Fruit fly (Drosophila melanogaster): ENCODE measurements around the gene NimC4.

The NimC4 gene

DNA sequence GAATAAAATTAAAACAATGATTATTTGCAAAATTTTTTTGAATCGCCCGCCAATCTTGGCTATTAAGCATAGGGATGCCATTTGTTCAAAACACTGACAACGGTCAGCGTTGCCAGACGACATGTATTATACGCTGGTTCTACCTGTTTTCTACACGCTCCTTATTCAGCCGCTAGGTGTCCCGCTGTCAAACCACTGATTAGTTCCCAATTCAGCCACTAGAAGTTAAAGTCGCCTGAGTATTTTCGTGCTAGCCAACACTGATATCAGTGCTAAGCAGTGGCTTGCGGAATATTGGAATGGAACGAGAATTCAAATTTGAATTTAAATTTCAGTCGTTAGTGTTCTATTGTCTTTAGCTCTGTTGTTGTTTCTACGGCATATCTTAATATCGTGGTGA, 47.2 kb downstream of the NimC4 start (continued):
- TF ChIP-seq HLHmδ (GFP tag; optimal IDR thresholded peaks at IDR 0.05) (no peak), CG17802 (tag; optimal IDR thresholded peaks at IDR 0.05) (peak; percentile 10), CG11247 (GFP tag; IDR thresholded peaks at IDR 0.05) (no peak), TFAM (GFP tag; optimal IDR thresholded peaks at IDR 0.05) (no peak), CG11695 (GFP tag; IDR thresholded peaks at IDR 0.05) (no peak), cas (GFP tag; IDR thresholded peaks at IDR 0.05) (no peak; the same call in 1 of the 2 replicates), H15 (GFP tag; IDR thresholded peaks at IDR 0.05) (no peak; the same call in 2 of the 3 replicates), nmo (GFP tag; optimal IDR thresholded peaks at IDR 0.05) (no peak), CG32767 (GFP tag; IDR thresholded peaks at IDR 0.05) (no peak), nerfin-2 (GFP tag; IDR thresholded peaks at IDR 0.05; ENCODE audit: partially characterized antibody) (no peak), onecut (GFP tag; IDR thresholded peaks at IDR 0.05) (peak; percentile 38; the same call in 1 of the 2 replicates), nau (GFP tag; optimal IDR thresholded peaks at IDR 0.05) (no peak), CG11093 (GFP tag; IDR thresholded peaks at IDR 0.05) (0 out of 3 replicates have a peak, but pooled peaks have one; percentile 26), Scr (GFP tag; IDR thresholded peaks at IDR 0.05; ENCODE audit: partially characterized antibody) (no peak), repo (GFP tag; optimal IDR thresholded peaks at IDR 0.05) (peak; percentile 55), Dip2 (GFP tag; IDR thresholded peaks at IDR 0.05) (no peak), lola (GFP tag; optimal IDR thresholded peaks at IDR 0.05) (no peak), Hr3 (GFP tag; optimal IDR thresholded peaks at IDR 0.05) (peak; percentile 23), CG18599 (GFP tag; optimal IDR thresholded peaks at IDR 0.05) (no peak), CG17186 (GFP tag; optimal IDR thresholded peaks at IDR 0.05) (no peak), nom (GFP tag; optimal IDR thresholded peaks at IDR 0.05) (no peak), gem (tag; optimal IDR thresholded peaks at IDR 0.05) (no peak), CG15073 (GFP tag; optimal IDR thresholded peaks at IDR 0.05) (no peak), sug (tag; optimal IDR thresholded peaks at IDR 0.05) (no peak), chm (GFP tag; IDR thresholded peaks at IDR 0.05) (peak; percentile 40; the same call in 1 of the 2 replicates), ato (GFP tag; IDR thresholded peaks at IDR 0.05; ENCODE audit: partially characterized antibody) (no peak; the same call in 1 of the 2 replicates), ara (GFP tag; IDR thresholded peaks at IDR 0.05) (no peak; the same call in 1 of the 2 replicates), CG9215 (GFP tag; IDR thresholded peaks at IDR 0.05) (no peak), da (GFP tag; optimal IDR thresholded peaks at IDR 0.05) (no peak), zen2 (GFP tag; IDR thresholded peaks at IDR 0.05; ENCODE audit: partially characterized antibody) (no peak), CG34422 (GFP tag; IDR thresholded peaks at IDR 0.05) (no peak; the same call in 1 of the 3 replicates), CG6854 (GFP tag; optimal IDR thresholded peaks at IDR 0.05) (no peak), MTF-1 (GFP tag; optimal IDR thresholded peaks at IDR 0.05; ENCODE audit: borderline replicate concordance) (no peak), GATAe (GFP tag; conservative IDR thresholded peaks at IDR 0.05) (no peak), scrt (GFP tag; optimal IDR thresholded peaks at IDR 0.05) (no peak), CG15601 (tag; optimal IDR thresholded peaks at IDR 0.05) (no peak), CG2199 (GFP tag; IDR thresholded peaks at IDR 0.05) (no peak), Rx (GFP tag; IDR thresholded peaks at IDR 0.05) (peak; percentile 43; the same call in 1 of the 2 replicates), NC2β (GFP tag; optimal IDR thresholded peaks at IDR 0.05) (no peak), pita (GFP tag; optimal IDR thresholded peaks at IDR 0.05) (peak; percentile 24), CG6254 (GFP tag; optimal IDR thresholded peaks at IDR 0.05) (no peak), Optix (GFP tag; IDR thresholded peaks at IDR 0.05) (no peak), CG15696 (tag; optimal IDR thresholded peaks at IDR 0.05) (no peak), wdn (GFP tag; IDR thresholded peaks at IDR 0.05) (no peak), HLH3B (GFP tag; IDR thresholded peaks at IDR 0.05) (no peak; the same call in 1 of the 2 replicates), CG3163 (GFP tag; optimal IDR thresholded peaks at IDR 0.05) (peak; percentile 18), Side (GFP tag; optimal IDR thresholded peaks at IDR 0.05) (no peak), knrl (GFP tag; IDR thresholded peaks at IDR 0.05; ENCODE audit: partially characterized antibody) (peak; percentile 64), mld (GFP tag; IDR thresholded peaks at IDR 0.05; ENCODE audit: partially characterized antibody) (no peak), Doc3 (GFP tag; IDR thresholded peaks at IDR 0.05; ENCODE audit: partially characterized antibody) (no peak)
